Worm (Caenorhabditis elegans) whole organism, late embryonic: ENCODE measurements around the gene npp-9.

Experiments used
- Y22D7AL.16 ChIP-seq: sonication (generic microtip); optimal IDR thresholded peaks from 2 replicates; lab custom pipeline; 2016; ENCODE audit warnings: missing genetic modification characterization, missing compliant biosample characterization
- ahr-1 ChIP-seq: sonication (generic microtip); optimal IDR thresholded peaks from 2 replicates; lab custom pipeline; 2016; ENCODE audit warnings: missing genetic modification characterization, missing compliant biosample characterization
- ceh-31 ChIP-seq: sonication (generic microtip); optimal IDR thresholded peaks from 2 replicates; lab custom pipeline; 2016; ENCODE audit warnings: missing genetic modification characterization, missing compliant biosample characterization
- ceh-48 ChIP-seq: sonication (generic microtip); optimal IDR thresholded peaks from 2 replicates; lab custom pipeline; 2016; ENCODE audit warnings: missing genetic modification characterization, inconsistent platforms, missing compliant biosample characterization
- fkh-6 ChIP-seq: sonication (generic microtip); optimal IDR thresholded peaks from 2 replicates; lab custom pipeline; 2016; ENCODE audit warnings: missing genetic modification characterization, missing compliant biosample characterization
- hlh-13 ChIP-seq: fragments of 200-800 bp; sonication (Bioruptor generic); optimal IDR thresholded peaks from 2 replicates; lab custom pipeline; 2018; ENCODE audit warnings: mild to moderate bottlenecking, missing genetic modification characterization, missing compliant biosample characterization
- lin-11 ChIP-seq: fragments of 200-800 bp; sonication (Bioruptor generic); optimal IDR thresholded peaks from 2 replicates; lab custom pipeline; 2018; ENCODE audit warnings: mild to moderate bottlenecking, missing genetic modification characterization, missing compliant biosample characterization
- madf-2 ChIP-seq: sonication (generic microtip); optimal IDR thresholded peaks from 2 replicates; lab custom pipeline; 2017; ENCODE audit warnings: missing genetic modification characterization, missing compliant biosample characterization
- npax-4 ChIP-seq: sonication (generic microtip); optimal IDR thresholded peaks from 2 replicates; lab custom pipeline; 2016; ENCODE audit warnings: missing genetic modification characterization, missing compliant biosample characterization
- tbx-7 ChIP-seq: sonication (generic microtip); optimal IDR thresholded peaks from 2 replicates; lab custom pipeline; 2016; ENCODE audit warnings: missing genotype, missing genetic modification characterization, missing compliant biosample characterization

The npp-9 gene

DNA sequence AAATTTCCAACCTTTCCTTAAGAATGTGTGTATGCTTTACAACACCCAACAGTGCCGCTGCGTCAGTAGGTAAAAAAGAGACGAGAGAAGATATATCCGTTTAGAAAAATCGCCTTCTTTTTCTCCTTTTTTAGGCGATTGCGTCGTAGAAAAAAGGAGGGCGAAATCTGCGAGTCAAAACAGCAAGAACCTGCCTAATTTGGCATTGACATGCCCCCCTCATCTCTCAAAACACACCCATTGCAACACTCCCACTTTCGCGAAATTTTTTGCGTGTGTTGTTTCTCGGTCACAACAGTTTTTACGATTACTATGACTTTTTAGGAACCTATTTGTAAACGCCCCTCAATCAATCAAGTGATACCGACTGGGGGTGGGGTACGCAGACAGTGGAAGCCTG is 52.6 kb downstream of the npp-9 start:
- TF ChIP-seq fkh-6 (no peak), tbx-7 (tag; lab: Kevin White, UChicago) (no peak), madf-2 (tag; lab: Kevin White, UChicago) (no peak), Y22D7AL.16 (tag; lab: Kevin White, UChicago) (no peak), hlh-13 (GFP tag; lab: Kevin White, UChicago) (no peak), ceh-31 (tag; lab: Kevin White, UChicago) (no peak), lin-11 (tag; lab: Kevin White, UChicago) (no peak), ahr-1 (no peak), npax-4 (tag; lab: Kevin White, UChicago) (no peak), ceh-48 (tag; lab: Kevin White, UChicago) (no peak)
- TF ChIP-seq, all 69 proteins: peak for 0

DNA sequence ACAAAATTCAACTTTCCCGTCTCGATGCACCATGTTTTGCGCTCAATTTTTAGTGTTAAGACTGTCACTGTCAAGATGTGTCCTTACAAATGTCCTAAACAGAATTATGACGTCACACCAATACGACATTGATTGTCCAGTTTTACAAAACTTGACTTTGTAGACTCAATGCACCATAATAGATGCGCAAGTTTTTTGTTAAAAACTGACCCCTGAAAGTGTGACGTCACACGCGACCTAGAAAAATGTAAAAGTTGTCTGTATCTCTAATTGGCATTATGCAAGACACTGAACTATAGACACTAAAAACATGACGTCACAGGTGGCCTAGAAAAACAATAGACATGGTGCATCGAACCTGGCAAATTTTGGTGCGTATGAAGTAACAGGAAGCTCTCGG is 53.2 kb downstream of the npp-9 start:
- no peak for TF ChIP-seq lin-11 (tag; lab: Kevin White, UChicago)
- TF ChIP-seq, all 69 proteins: peak for 0
